Worm (Caenorhabditis elegans) whole organism, mixed stage, embryonic: ENCODE results near the gene ric-4.

ENCODE experiments used
- lin-13 ChIP-seq: fragments of 150-350 bp; optimal IDR thresholded peaks from 2 replicates; lab custom pipeline; 2014; ENCODE audit warnings: missing biosample characterization, missing genetic modification characterization
- mls-2 ChIP-seq: sonication (generic microtip); optimal IDR thresholded peaks from 2 replicates; lab custom pipeline; 2016; ENCODE audit warnings: mild to moderate bottlenecking, missing genetic modification characterization, moderate library complexity, missing compliant biosample characterization
- nhr-12 ChIP-seq: fragments of 150-350 bp; optimal IDR thresholded peaks from 2 replicates; lab custom pipeline; 2014; ENCODE audit warnings: missing biosample characterization, missing genetic modification characterization
- nhr-28 ChIP-seq: fragments of 150-350 bp; optimal IDR thresholded peaks from 2 replicates; lab custom pipeline; 2014; ENCODE audit warnings: missing biosample characterization, missing genetic modification characterization
- unc-39 ChIP-seq: fragments of 150-350 bp; optimal IDR thresholded peaks from 2 replicates; lab custom pipeline; 2014; ENCODE audit warnings: missing biosample characterization, missing genetic modification characterization
- unc-62 ChIP-seq: fragments of 150-350 bp; optimal IDR thresholded peaks from 2 replicates; lab custom pipeline; 2014; ENCODE audit warnings: missing biosample characterization, missing genetic modification reagents, missing genetic modification characterization

DNA sequence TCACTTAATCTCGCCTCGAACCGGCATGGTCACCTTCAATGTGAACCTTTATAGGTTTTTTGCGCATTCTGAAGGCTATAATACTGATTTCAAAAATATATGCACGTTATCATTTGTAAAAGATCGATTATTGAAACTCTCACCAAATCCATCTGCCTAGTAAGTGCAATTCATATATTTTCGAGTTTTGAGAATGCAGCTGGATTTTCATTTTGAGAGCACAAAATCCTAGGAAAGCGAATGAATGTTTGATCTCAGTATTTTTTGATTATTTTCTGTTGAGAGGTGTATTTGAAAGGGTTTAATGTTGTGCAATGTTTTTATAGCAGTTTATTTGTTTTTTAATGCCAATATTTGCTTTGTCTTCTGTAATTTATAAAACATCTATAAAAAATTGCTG lies 5.9 kb upstream of the ric-4 start:
- TF ChIP-seq mls-2 (tag; lab: Kevin White, UChicago) = no peak
- no peak for TF ChIP-seq unc-39 (tag; lab: Kevin White, UChicago)
- TF ChIP-seq lin-13 (tag; lab: Kevin White, UChicago) = no peak
- no peak for TF ChIP-seq nhr-12 (tag; lab: Kevin White, UChicago)
- TF ChIP-seq unc-62 (GFP tag; lab: Kevin White, UChicago) = no peak
- no peak for TF ChIP-seq nhr-28
